Worm (Caenorhabditis elegans) whole organism, L2 larva: ENCODE data around the gene ttr-36.

Experiments
- C34F6.9 ChIP-seq: fragments of 150-350 bp; optimal IDR thresholded peaks from 2 replicates; lab custom pipeline; 2014; ENCODE audit warnings: missing biosample characterization, missing genetic modification characterization
- R02D3.7 ChIP-seq: fragments of 150-350 bp; optimal IDR thresholded peaks from 2 replicates; lab custom pipeline; 2014; ENCODE audit warnings: missing biosample characterization, missing genetic modification characterization
- Y55F3AM.14 ChIP-seq: fragments of 200-800 bp; sonication (Bioruptor generic); optimal IDR thresholded peaks from 2 replicates; lab custom pipeline; 2018; ENCODE audit warnings: mild to moderate bottlenecking, missing genetic modification characterization, missing compliant biosample characterization
- aly-2 ChIP-seq: fragments of 150-350 bp; optimal IDR thresholded peaks from 2 replicates; lab custom pipeline; 2014; ENCODE audit warnings: missing biosample characterization, missing genetic modification characterization
- ceh-16 ChIP-seq: fragments of 150-350 bp; optimal IDR thresholded peaks from 2 replicates; lab custom pipeline; 2014; ENCODE audit warnings: missing biosample characterization, missing genetic modification characterization
- ceh-82 ChIP-seq: fragments of 150-350 bp; optimal IDR thresholded peaks from 2 replicates; lab custom pipeline; 2014; ENCODE audit warnings: missing biosample characterization, missing genetic modification characterization
- dmd-4 ChIP-seq: sonication (generic microtip); optimal IDR thresholded peaks from 2 replicates; lab custom pipeline; 2017; ENCODE audit warnings: missing biosample characterization, missing genetic modification characterization
- fos-1 ChIP-seq: fragments of 150-350 bp; optimal IDR thresholded peaks from 2 replicates; lab custom pipeline; 2014; ENCODE audit warnings: missing biosample characterization, missing genetic modification characterization
- gmeb-1 ChIP-seq: fragments of 150-350 bp; optimal IDR thresholded peaks from 2 replicates; lab custom pipeline; 2014; ENCODE audit warnings: missing biosample characterization, missing genetic modification characterization
- lin-13 ChIP-seq: fragments of 150-350 bp; optimal IDR thresholded peaks from 2 replicates; lab custom pipeline; 2014; ENCODE audit warnings: missing biosample characterization, missing genetic modification reagents, missing genetic modification characterization
- lsy-2 ChIP-seq, 2 experiments: fragments of 150-350 bp in 1 of 2; sonication (generic microtip) in 1 of 2; optimal IDR thresholded peaks; 2 replicates each; lab custom pipeline; 2014 to 2017; ENCODE audit warnings: missing biosample characterization in 2 of 2, missing genetic modification characterization in 2 of 2
- mab-5 ChIP-seq: fragments of 150-350 bp; optimal IDR thresholded peaks from 2 replicates; lab custom pipeline; 2014; ENCODE audit warnings: missing biosample characterization, missing genetic modification characterization
- nhr-129 ChIP-seq: fragments of 150-350 bp; optimal IDR thresholded peaks from 2 replicates; lab custom pipeline; 2014; ENCODE audit warnings: missing biosample characterization, missing genetic modification characterization
- nhr-77 ChIP-seq: fragments of 150-350 bp; optimal IDR thresholded peaks from 2 replicates; lab custom pipeline; 2014; ENCODE audit warnings: missing biosample characterization, missing genetic modification characterization
- peb-1 ChIP-seq: fragments of 150-350 bp; optimal IDR thresholded peaks from 2 replicates; lab custom pipeline; 2014; ENCODE audit warnings: missing biosample characterization, missing genetic modification characterization
- skn-1 ChIP-seq: sonication (generic microtip); optimal IDR thresholded peaks from 2 replicates; lab custom pipeline; 2017; ENCODE audit warnings: missing biosample characterization, missing genetic modification characterization
- sma-9 ChIP-seq, 2 experiments: fragments of 150-350 bp in 1 of 2; sonication (generic microtip) in 1 of 2; optimal IDR thresholded peaks; 2 replicates each; lab custom pipeline; 2014 to 2016; ENCODE audit warnings: missing genetic modification characterization in 2 of 2, mild to moderate bottlenecking in 1 of 2, missing biosample characterization in 1 of 2, missing compliant biosample characterization in 1 of 2, missing genetic modification reagents in 1 of 2, moderate library complexity in 1 of 2
- snpc-4 ChIP-seq: fragments of 150-350 bp; optimal IDR thresholded peaks from 2 replicates; lab custom pipeline; 2014; ENCODE audit warnings: missing biosample characterization, missing genetic modification characterization
- unc-55 ChIP-seq: fragments of 150-350 bp; sonication (generic microtip); optimal IDR thresholded peaks from 3 replicates; lab custom pipeline; 2014; ENCODE audit warnings: missing biosample characterization, missing genetic modification reagents, missing genetic modification characterization
- unc-62 ChIP-seq: fragments of 150-350 bp; optimal IDR thresholded peaks from 2 replicates; lab custom pipeline; 2014; ENCODE audit warnings: missing biosample characterization, missing genetic modification reagents, missing genetic modification characterization
- ztf-4 ChIP-seq: fragments of 150-350 bp; optimal IDR thresholded peaks from 2 replicates; lab custom pipeline; 2014; ENCODE audit warnings: missing biosample characterization, missing genetic modification characterization

Gene ttr-36

ce11 chrX:6551679-6552078 lies 41.0 kb downstream of the ttr-36 start (continued):
- no peak for TF ChIP-seq gmeb-1 (tag; lab: Kevin White, UChicago)
- no peak for TF ChIP-seq skn-1 (tag; lab: Kevin White, UChicago)
- TF ChIP-seq sma-9 (GFP tag; optimal IDR thresholded peaks at IDR 0.05; lab: Kevin White, UChicago): peak; percentile 57
- TF ChIP-seq sma-9 (tag; optimal IDR thresholded peaks at IDR 0.05; lab: Kevin White, UChicago): no peak
- peak; percentile 81 for TF ChIP-seq fos-1

- TF ChIP-seq nhr-129 (tag; lab: Kevin White, UChicago): peak; percentile 5
- peak; percentile 11 for TF ChIP-seq unc-55 (GFP tag; lab: Kevin White, UChicago)
- TF ChIP-seq aly-2 (tag; lab: Kevin White, UChicago): no peak
- TF ChIP-seq C34F6.9 (tag; lab: Kevin White, UChicago): peak; percentile 22
- no peak for TF ChIP-seq nhr-77 (tag; lab: Kevin White, UChicago)
Observed at ce11 chrX:6552806-6553337, 42.1 kb downstream of the ttr-36 start, which contains the start of gene svh-2. Gene svh-2, plus strand, starts transcription at chrX:6553287.

ce11 chrX:6553634-6554033 lies 42.9 kb downstream of the ttr-36 start:
- TF ChIP-seq unc-62 (GFP tag; lab: Kevin White, UChicago): no peak
- no peak for TF ChIP-seq lin-13 (GFP tag; lab: Kevin White, UChicago)
- no peak for TF ChIP-seq dmd-4
- no peak for TF ChIP-seq Y55F3AM.14 (GFP tag; lab: Kevin White, UChicago)
- TF ChIP-seq C34F6.9 (tag; lab: Kevin White, UChicago): no peak
- TF ChIP-seq sma-9 (GFP tag; optimal IDR thresholded peaks at IDR 0.05; lab: Kevin White, UChicago): no peak
- no peak for TF ChIP-seq sma-9 (tag; optimal IDR thresholded peaks at IDR 0.05; lab: Kevin White, UChicago)
- TF ChIP-seq peb-1: no peak
- no peak for TF ChIP-seq ztf-4
- TF ChIP-seq mab-5 (tag; lab: Kevin White, UChicago): no peak
- TF ChIP-seq snpc-4 (tag; lab: Kevin White, UChicago): no peak
- no peak for TF ChIP-seq lsy-2 (tag; optimal IDR thresholded peaks at IDR 0.05; lab: Kevin White, UChicago)
- no peak for TF ChIP-seq ceh-16 (tag; lab: Kevin White, UChicago)

- TF ChIP-seq nhr-77 (tag; lab: Kevin White, UChicago) (no peak), R02D3.7 (tag; lab: Kevin White, UChicago) (no peak), aly-2 (tag; lab: Kevin White, UChicago) (no peak), ceh-82 (tag; lab: Kevin White, UChicago) (no peak)
Observed at ce11 chrX:6560495-6560894, 49.8 kb downstream of the ttr-36 start.
